Worm (Caenorhabditis elegans): ENCODE data around the gene pink-1.

ce11 chrII:5423832-5424231 is 28.3 kb upstream of the pink-1 start, which contains the start of gene F07F6.7:
- TF ChIP-seq pqm-1 (tag; optimal IDR thresholded peaks at IDR 0.05) (no peak), nhr-237 (tag; optimal IDR thresholded peaks at IDR 0.05) (no peak), unc-39 (tag; optimal IDR thresholded peaks at IDR 0.05) (no peak)

All from whole organism, L4 larva.